Comparison of ENCODE assay signal across 4 worm cellular contexts in the genomic region with DNA sequence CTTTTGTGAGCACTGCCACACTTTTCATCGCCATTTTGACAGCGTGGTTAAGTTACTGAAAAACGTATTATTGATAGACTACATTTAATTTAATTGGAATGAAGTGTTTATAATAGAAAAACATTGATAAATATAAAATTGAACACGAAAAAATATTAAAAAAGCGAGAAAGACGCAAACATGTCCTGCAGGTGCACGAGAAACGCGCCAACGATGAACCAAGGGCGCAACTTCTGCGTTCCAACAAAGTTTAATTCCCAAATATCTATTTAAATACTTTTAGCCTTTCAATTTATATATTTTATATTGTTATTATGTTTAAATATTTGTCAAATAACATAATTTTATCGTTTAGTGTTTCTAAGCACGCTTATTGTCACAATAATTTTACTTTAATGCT.
TF ChIP-seq lines count a peak whose summit lies in the region.

A gene (minus strand): TSS at position 55 of the 400 bp plus-strand sequence.

TF ChIP-seq in whole organism, L1 larva, 84 proteins besides CTCF, POLR2A, EP300 and RAD21 (continued from another document and continues in another):
- TF ChIP-seq dpl-1 (GFP tag; optimal IDR thresholded peaks at IDR 0.05; lab: Kevin White, UChicago): peak; percentile 60 to 79 (median 79)
- TF ChIP-seq xbp-1 (tag; optimal IDR thresholded peaks at IDR 0.05; lab: Kevin White, UChicago): peak; percentile 74
- peak in 1 of 2 experiments; percentile 39 for TF ChIP-seq ztf-11 (tag; optimal IDR thresholded peaks at IDR 0.05; lab: Kevin White, UChicago)
- TF ChIP-seq nhr-19 (GFP tag; conservative IDR thresholded peaks at IDR 0.05; lab: Robert Waterston, UW): peak; percentile 84
- TF ChIP-seq nhr-90 (tag; optimal IDR thresholded peaks at IDR 0.05; lab: Kevin White, UChicago; ENCODE audit: poor library complexity): peak; percentile 78
- TF ChIP-seq hpl-2 (GFP tag; optimal IDR thresholded peaks at IDR 0.05; lab: Kevin White, UChicago): peak; percentile 57
- peak in 1 of 2 experiments; percentile 57 for TF ChIP-seq mdl-1 (tag; optimal IDR thresholded peaks at IDR 0.05; lab: Kevin White, UChicago)
- peak; percentile 79 for TF ChIP-seq C16A3.4 (tag; optimal IDR thresholded peaks at IDR 0.05; lab: Kevin White, UChicago)
- TF ChIP-seq nhr-11 (tag; optimal IDR thresholded peaks at IDR 0.05; lab: Kevin White, UChicago): no peak
- TF ChIP-seq rnt-1 (tag; optimal IDR thresholded peaks at IDR 0.05; lab: Kevin White, UChicago): peak; percentile 77
- TF ChIP-seq elt-3 (tag; optimal IDR thresholded peaks at IDR 0.05; lab: Kevin White, UChicago): peak in 1 of 6 experiments; percentile 53
- TF ChIP-seq lir-3 (tag; optimal IDR thresholded peaks at IDR 0.05; lab: Kevin White, UChicago; ENCODE audit: poor library complexity): peak; percentile 38
- TF ChIP-seq lin-13 (GFP tag; optimal IDR thresholded peaks at IDR 0.05; lab: Kevin White, UChicago): peak; percentile 41
- TF ChIP-seq unc-30 (tag; optimal IDR thresholded peaks at IDR 0.05; lab: Kevin White, UChicago): no peak
- peak; percentile 67 for TF ChIP-seq blmp-1 (tag; optimal IDR thresholded peaks at IDR 0.05; lab: Kevin White, UChicago)
- peak; percentile 17 for TF ChIP-seq jun-1 (tag; optimal IDR thresholded peaks at IDR 0.05; lab: Kevin White, UChicago)
- peak; percentile 95 for TF ChIP-seq mep-1 (tag; optimal IDR thresholded peaks at IDR 0.05; lab: Kevin White, UChicago)
- no peak for TF ChIP-seq ceh-8 (GFP tag; optimal IDR thresholded peaks at IDR 0.05; lab: Kevin White, UChicago)
- TF ChIP-seq lsy-2 (tag; optimal IDR thresholded peaks at IDR 0.05; lab: Kevin White, UChicago): peak; percentile 87 to 90
- peak; percentile 59 for TF ChIP-seq F16B12.6 (tag; optimal IDR thresholded peaks at IDR 0.05; lab: Kevin White, UChicago)
- TF ChIP-seq nhr-85 (tag; lab: Kevin White, UChicago): peak; percentile 68
- peak; percentile 37 for TF ChIP-seq isw-1 (GFP tag; IDR thresholded peaks at IDR 0.05; lab: Robert Waterston, UW)
- no peak for TF ChIP-seq pax-3 (tag; optimal IDR thresholded peaks at IDR 0.05; lab: Kevin White, UChicago)
- TF ChIP-seq ceh-90 (tag; optimal IDR thresholded peaks at IDR 0.05; lab: Kevin White, UChicago): no peak
- no peak for TF ChIP-seq ceh-63 (GFP tag; optimal IDR thresholded peaks at IDR 0.05; lab: Kevin White, UChicago)
- peak; percentile 78 for TF ChIP-seq swsn-7 (tag; optimal IDR thresholded peaks at IDR 0.05; lab: Kevin White, UChicago)
- TF ChIP-seq unc-86 (tag; optimal IDR thresholded peaks at IDR 0.05; lab: Kevin White, UChicago): peak; percentile 56
- TF ChIP-seq snu-23 (GFP tag; optimal IDR thresholded peaks at IDR 0.05; lab: Kevin White, UChicago): peak; percentile 85
- no peak for TF ChIP-seq mab-9 (GFP tag; IDR thresholded peaks at IDR 0.05; lab: Robert Waterston, UW)
- TF ChIP-seq zip-4 (GFP tag; optimal IDR thresholded peaks at IDR 0.05; lab: Kevin White, UChicago): peak; percentile 35
- peak; percentile 34 for TF ChIP-seq irx-1 (tag; optimal IDR thresholded peaks at IDR 0.05; lab: Kevin White, UChicago)

TF ChIP-seq in whole organism, L2 larva, 48 proteins besides CTCF, POLR2A, EP300 and RAD21 (continued from another document):
- no peak for TF ChIP-seq unc-39 (tag; optimal IDR thresholded peaks at IDR 0.05; lab: Kevin White, UChicago)
- peak; percentile 54 for TF ChIP-seq lin-11 (tag; optimal IDR thresholded peaks at IDR 0.05; lab: Kevin White, UChicago)
- no peak for TF ChIP-seq lin-39 (tag; optimal IDR thresholded peaks at IDR 0.05; lab: Kevin White, UChicago)
- peak; percentile 7 for TF ChIP-seq fos-1 (tag; optimal IDR thresholded peaks at IDR 0.05; lab: Kevin White, UChicago)
- no peak for TF ChIP-seq nhr-23 (tag; optimal IDR thresholded peaks at IDR 0.05; lab: Kevin White, UChicago)
- no peak for TF ChIP-seq mab-5 (tag; optimal IDR thresholded peaks at IDR 0.05; lab: Kevin White, UChicago)
- no peak for TF ChIP-seq skn-1 (tag; optimal IDR thresholded peaks at IDR 0.05; lab: Kevin White, UChicago)
- TF ChIP-seq egl-27 (tag; optimal IDR thresholded peaks at IDR 0.05; lab: Kevin White, UChicago): peak; percentile 59
- peak; percentile 79 for TF ChIP-seq C34F6.9 (tag; optimal IDR thresholded peaks at IDR 0.05; lab: Kevin White, UChicago)
- no peak for TF ChIP-seq ZK546.5 (tag; optimal IDR thresholded peaks at IDR 0.05; lab: Kevin White, UChicago)
- no peak for TF ChIP-seq blmp-1 (tag; optimal IDR thresholded peaks at IDR 0.05; lab: Kevin White, UChicago; ENCODE audit: insufficient read depth)
- TF ChIP-seq ztf-4 (tag; optimal IDR thresholded peaks at IDR 0.05; lab: Kevin White, UChicago): peak; percentile 59
- peak; percentile 61 to 86 for TF ChIP-seq lsy-2 (tag; optimal IDR thresholded peaks at IDR 0.05; lab: Kevin White, UChicago)
- peak; percentile 75 for TF ChIP-seq gmeb-1 (tag; optimal IDR thresholded peaks at IDR 0.05; lab: Kevin White, UChicago)
- no peak for TF ChIP-seq mdl-1 (tag; optimal IDR thresholded peaks at IDR 0.05; lab: Kevin White, UChicago)
- peak; percentile 69 for TF ChIP-seq nhr-25 (tag; optimal IDR thresholded peaks at IDR 0.05; lab: Kevin White, UChicago)
- no peak for TF ChIP-seq elt-1 (tag; optimal IDR thresholded peaks at IDR 0.05; lab: Kevin White, UChicago)
- TF ChIP-seq nhr-10 (tag; optimal IDR thresholded peaks at IDR 0.05; lab: Kevin White, UChicago): no peak
- TF ChIP-seq mbf-1 (tag; optimal IDR thresholded peaks at IDR 0.05; lab: Kevin White, UChicago): no peak
- no peak for TF ChIP-seq ceh-82 (tag; optimal IDR thresholded peaks at IDR 0.05; lab: Kevin White, UChicago)
- peak; percentile 74 for TF ChIP-seq snpc-4 (tag; optimal IDR thresholded peaks at IDR 0.05; lab: Kevin White, UChicago)
- TF ChIP-seq ztf-11 (tag; optimal IDR thresholded peaks at IDR 0.05; lab: Kevin White, UChicago): no peak
- no peak for TF ChIP-seq dmd-4 (tag; optimal IDR thresholded peaks at IDR 0.05; lab: Kevin White, UChicago)
- no peak for TF ChIP-seq peb-1 (tag; optimal IDR thresholded peaks at IDR 0.05; lab: Kevin White, UChicago)
- no peak for TF ChIP-seq ama-1 (optimal IDR thresholded peaks at IDR 0.05; lab: Kevin White, UChicago)
- TF ChIP-seq lin-13 (GFP tag; optimal IDR thresholded peaks at IDR 0.05; lab: Kevin White, UChicago): peak; percentile 60
- peak; percentile 36 for TF ChIP-seq sem-4 (tag; optimal IDR thresholded peaks at IDR 0.05; lab: Kevin White, UChicago)
- TF ChIP-seq ztf-1 (GFP tag; conservative IDR thresholded peaks at IDR 0.05; lab: Robert Waterston, UW): no peak
- peak; percentile 86 for TF ChIP-seq sma-9 (GFP tag; optimal IDR thresholded peaks at IDR 0.05; lab: Kevin White, UChicago)
- no peak for TF ChIP-seq sma-9 (tag; optimal IDR thresholded peaks at IDR 0.05; lab: Kevin White, UChicago)
- no peak for TF ChIP-seq unc-62 (GFP tag; optimal IDR thresholded peaks at IDR 0.05; lab: Kevin White, UChicago)

TF ChIP-seq in whole organism, L3 larva, 47 proteins besides CTCF, POLR2A, EP300 and RAD21 (continued from another document):
- TF ChIP-seq nhr-43 (tag; optimal IDR thresholded peaks at IDR 0.05; lab: Kevin White, UChicago; ENCODE audit: poor library complexity, severe bottlenecking): peak; percentile 44
- peak; percentile 64 for TF ChIP-seq lin-15B (tag; optimal IDR thresholded peaks at IDR 0.05; lab: Kevin White, UChicago)
- TF ChIP-seq jun-1 (tag; optimal IDR thresholded peaks at IDR 0.05; lab: Kevin White, UChicago): peak; percentile 25
- peak; percentile 45 for TF ChIP-seq hmg-11 (tag; optimal IDR thresholded peaks at IDR 0.05; lab: Kevin White, UChicago)
- peak; percentile 52 for TF ChIP-seq nfya-1 (tag; optimal IDR thresholded peaks at IDR 0.05; lab: Kevin White, UChicago; ENCODE audit: insufficient read depth)
- TF ChIP-seq mdl-1 (tag; optimal IDR thresholded peaks at IDR 0.05; lab: Kevin White, UChicago): no peak
- no peak for TF ChIP-seq nhr-28 (tag; optimal IDR thresholded peaks at IDR 0.05; lab: Kevin White, UChicago)
- TF ChIP-seq elt-2 (tag; optimal IDR thresholded peaks at IDR 0.05; lab: Kevin White, UChicago): peak; percentile 32
- TF ChIP-seq egl-5 (tag; optimal IDR thresholded peaks at IDR 0.05; lab: Kevin White, UChicago): peak; percentile 5
- peak; percentile 7 for TF ChIP-seq ceh-28 (tag; optimal IDR thresholded peaks at IDR 0.05; lab: Kevin White, UChicago)
- TF ChIP-seq ceh-16 (tag; optimal IDR thresholded peaks at IDR 0.05; lab: Kevin White, UChicago): no peak
- TF ChIP-seq fos-1 (tag; optimal IDR thresholded peaks at IDR 0.05; lab: Kevin White, UChicago): no peak
- peak; percentile 24 for TF ChIP-seq lin-39 (tag; optimal IDR thresholded peaks at IDR 0.05; lab: Kevin White, UChicago)

TF ChIP-seq in whole organism, L4 larva, 104 proteins besides CTCF, POLR2A, EP300 and RAD21 (continued from another document and continues in another):
- TF ChIP-seq hlh-30 (tag; optimal IDR thresholded peaks at IDR 0.05; lab: Kevin White, UChicago; ENCODE audit: insufficient read depth) (peak; percentile 35), mxl-2 (GFP tag; conservative IDR thresholded peaks at IDR 0.05; lab: Robert Waterston, UW) (no peak), ceh-62 (tag; optimal IDR thresholded peaks at IDR 0.05; lab: Kevin White, UChicago) (no peak), madf-5 (GFP tag; IDR thresholded peaks at IDR 0.05; lab: Robert Waterston, UW) (no peak), unc-39 (tag; optimal IDR thresholded peaks at IDR 0.05; lab: Kevin White, UChicago) (no peak), aha-1 (tag; lab: Kevin White, UChicago) (peak; percentile 51), nhr-42 (GFP tag; IDR thresholded peaks at IDR 0.05; lab: Robert Waterston, UW) (no peak), T26A8.4 (GFP tag; IDR thresholded peaks at IDR 0.05; lab: Robert Waterston, UW) (no peak), ZK546.5 (tag; optimal IDR thresholded peaks at IDR 0.05; lab: Kevin White, UChicago) (no peak), nhr-77 (tag; optimal IDR thresholded peaks at IDR 0.05; lab: Kevin White, UChicago) (peak; percentile 5), duxl-1 (tag; optimal IDR thresholded peaks at IDR 0.05; lab: Kevin White, UChicago; ENCODE audit: poor library complexity) (peak; percentile 18), F49E8.2 (tag; optimal IDR thresholded peaks at IDR 0.05; lab: Kevin White, UChicago; ENCODE audit: borderline replicate concordance) (no peak), Y75B8A.6 (GFP tag; IDR thresholded peaks at IDR 0.05; lab: Robert Waterston, UW) (no peak), T20F7.1 (GFP tag; optimal IDR thresholded peaks at IDR 0.05; lab: Kevin White, UChicago) (no peak), ama-1 (optimal IDR thresholded peaks at IDR 0.05; lab: Kevin White, UChicago) (no peak), jun-1 (tag; optimal IDR thresholded peaks at IDR 0.05; lab: Kevin White, UChicago) (no peak), vab-7 (GFP tag; IDR thresholded peaks at IDR 0.05; lab: Robert Waterston, UW) (no peak), skn-1 (tag; optimal IDR thresholded peaks at IDR 0.05; lab: Kevin White, UChicago) (no peak), lin-38 (GFP tag; IDR thresholded peaks at IDR 0.05; lab: Robert Waterston, UW) (peak; percentile 60), R02D3.7 (tag; optimal IDR thresholded peaks at IDR 0.05; lab: Kevin White, UChicago) (no peak), php-3 (GFP tag; IDR thresholded peaks at IDR 0.05; lab: Robert Waterston, UW) (no peak), Y5F2A.4 (GFP tag; optimal IDR thresholded peaks at IDR 0.05; lab: Kevin White, UChicago) (no peak), ces-1 (GFP tag; optimal IDR thresholded peaks at IDR 0.05; lab: Kevin White, UChicago) (no peak), ceh-28 (tag; optimal IDR thresholded peaks at IDR 0.05; lab: Kevin White, UChicago) (no peak), sdz-12 (GFP tag; optimal IDR thresholded peaks at IDR 0.05; lab: Kevin White, UChicago) (no peak), spr-3 (GFP tag; optimal IDR thresholded peaks at IDR 0.05; lab: Kevin White, UChicago) (no peak), ztf-7 (tag; optimal IDR thresholded peaks at IDR 0.05; lab: Kevin White, UChicago) (no peak), madf-9 (GFP tag; conservative IDR thresholded peaks at IDR 0.05; lab: Robert Waterston, UW) (no peak), zfp-2 (tag; optimal IDR thresholded peaks at IDR 0.05; lab: Kevin White, UChicago) (no peak), dmd-9 (GFP tag; IDR thresholded peaks at IDR 0.05; lab: Robert Waterston, UW) (no peak), fkh-10 (GFP tag; optimal IDR thresholded peaks at IDR 0.05; lab: Kevin White, UChicago) (no peak), nhr-48 (tag; optimal IDR thresholded peaks at IDR 0.05; lab: Kevin White, UChicago) (no peak), F10B5.3 (tag; optimal IDR thresholded peaks at IDR 0.05; lab: Kevin White, UChicago) (no peak), nhr-10 (tag; optimal IDR thresholded peaks at IDR 0.05; lab: Kevin White, UChicago) (no peak), set-16 (GFP tag; IDR thresholded peaks at IDR 0.05; lab: Robert Waterston, UW) (no peak), fos-1 (tag; optimal IDR thresholded peaks at IDR 0.05; lab: Kevin White, UChicago) (no peak), unc-62 (GFP tag; optimal IDR thresholded peaks at IDR 0.05 in 1 of 2; lab: Kevin White, UChicago) (no peak), unc-62 (tag; optimal IDR thresholded peaks at IDR 0.05; lab: Kevin White, UChicago) (no peak), dve-1 (tag; optimal IDR thresholded peaks at IDR 0.05; lab: Kevin White, UChicago; ENCODE audit: insufficient read depth) (peak; percentile 62), daf-16 (GFP tag; optimal IDR thresholded peaks at IDR 0.05; lab: Kevin White, UChicago) (no peak), daf-16 (tag; optimal IDR thresholded peaks at IDR 0.05; lab: Kevin White, UChicago) (peak; percentile 40), unc-130 (GFP tag; optimal IDR thresholded peaks at IDR 0.05; lab: Kevin White, UChicago) (no peak), gei-8 (GFP tag; optimal IDR thresholded peaks at IDR 0.05; lab: Kevin White, UChicago) (no peak), F37D6.2 (tag; optimal IDR thresholded peaks at IDR 0.05; lab: Kevin White, UChicago) (no peak), ztf-11 (tag; optimal IDR thresholded peaks at IDR 0.05; lab: Kevin White, UChicago) (no peak), lsy-2 (tag; optimal IDR thresholded peaks at IDR 0.05; lab: Kevin White, UChicago) (peak in 1 of 2 experiments; percentile 89), D1046.2 (GFP tag; IDR thresholded peaks at IDR 0.05; lab: Robert Waterston, UW) (no peak), hif-1 (tag; optimal IDR thresholded peaks at IDR 0.05; lab: Kevin White, UChicago) (no peak), nhr-111 (GFP tag; optimal IDR thresholded peaks at IDR 0.05; lab: Kevin White, UChicago) (no peak), tra-1 (GFP tag; IDR thresholded peaks at IDR 0.05; lab: Robert Waterston, UW) (no peak), daf-8 (GFP tag; IDR thresholded peaks at IDR 0.05; lab: Robert Waterston, UW) (no peak), hlh-11 (tag; optimal IDR thresholded peaks at IDR 0.05; lab: Kevin White, UChicago) (peak; percentile 39), egl-43 (GFP tag; IDR thresholded peaks at IDR 0.05; lab: Robert Waterston, UW) (no peak), aly-2 (tag; optimal IDR thresholded peaks at IDR 0.05; lab: Kevin White, UChicago) (no peak), lin-13 (GFP tag; optimal IDR thresholded peaks at IDR 0.05; lab: Kevin White, UChicago) (no peak), F26F4.8 (GFP tag; conservative IDR thresholded peaks at IDR 0.05; lab: Robert Waterston, UW) (no peak), zfp-3 (GFP tag; conservative IDR thresholded peaks at IDR 0.05; lab: Robert Waterston, UW) (no peak), mep-1 (tag; optimal IDR thresholded peaks at IDR 0.05; lab: Kevin White, UChicago) (peak; percentile 62), dpl-1 (GFP tag; optimal IDR thresholded peaks at IDR 0.05; lab: Kevin White, UChicago) (peak; percentile 78), mdl-1 (tag; optimal IDR thresholded peaks at IDR 0.05; lab: Kevin White, UChicago) (no peak), mxl-3 (GFP tag; optimal IDR thresholded peaks at IDR 0.05; lab: Kevin White, UChicago) (no peak), attf-4 (tag; optimal IDR thresholded peaks at IDR 0.05; lab: Kevin White, UChicago) (no peak), zip-2 (tag; optimal IDR thresholded peaks at IDR 0.05; lab: Kevin White, UChicago) (no peak), mdt-29 (GFP tag; IDR thresholded peaks at IDR 0.05; lab: Robert Waterston, UW) (no peak), lim-7 (GFP tag; IDR thresholded peaks at IDR 0.05; lab: Robert Waterston, UW) (no peak), nhr-102 (tag; optimal IDR thresholded peaks at IDR 0.05; lab: Kevin White, UChicago) (no peak)
